Worm (Caenorhabditis elegans) whole organism, L4/young adult: ENCODE results near the gene abhd-5.1.

Source experiments
- W03F9.2 ChIP-seq: fragments of 150-350 bp; optimal IDR thresholded peaks from 2 replicates; lab custom pipeline; 2014; ENCODE audit warnings: missing biosample characterization, missing genetic modification characterization
- dao-5 ChIP-seq: sonication (generic microtip); optimal IDR thresholded peaks from 2 replicates; lab custom pipeline; 2016; ENCODE audit warnings: missing genotype, missing genetic modification characterization, moderate library complexity, missing compliant biosample characterization
- him-1 ChIP-seq: sonication (generic microtip); optimal IDR thresholded peaks from 2 replicates; lab custom pipeline; 2016; ENCODE audit warnings: missing genotype, missing genetic modification reagents, missing genetic modification characterization, missing compliant biosample characterization

abhd-5.1 gene

ce11 chrV:4871992-4872391 is 24.5 kb downstream of the abhd-5.1 start, which contains the start of gene srd-33:
TSS of gene srd-33 (plus strand) at chrV:4872292.
- TF ChIP-seq W03F9.2 (tag; lab: Kevin White, UChicago) (no peak), dao-5 (tag; lab: Kevin White, UChicago) (no peak), him-1 (no peak)

DNA sequence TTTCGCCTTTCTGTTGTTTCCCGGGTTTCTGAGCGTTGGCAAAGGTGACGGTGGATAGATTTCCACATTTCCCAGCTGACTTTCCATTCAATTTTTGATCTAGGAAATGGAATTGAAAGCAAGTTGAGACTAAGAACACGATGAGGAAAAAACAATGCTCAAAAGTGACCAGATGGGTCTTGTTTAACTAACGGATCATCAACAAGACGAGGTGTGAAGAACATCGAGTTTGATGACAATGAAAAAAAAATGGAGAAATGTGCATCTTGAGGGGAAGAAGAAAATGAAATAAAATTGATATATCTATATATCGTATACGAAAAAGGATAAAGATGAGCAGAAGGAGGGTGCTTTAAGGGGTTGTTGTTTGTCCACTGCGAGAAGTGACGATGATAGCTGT is 30.1 kb downstream of the abhd-5.1 start, which contains the start of gene T19H12.6:
TSS of gene T19H12.6 (minus strand) at position 101 of the 400 bp plus-strand sequence.
- TF ChIP-seq him-1 (no peak), dao-5 (tag; lab: Kevin White, UChicago) (no peak), W03F9.2 (tag; lab: Kevin White, UChicago) (no peak)

DNA sequence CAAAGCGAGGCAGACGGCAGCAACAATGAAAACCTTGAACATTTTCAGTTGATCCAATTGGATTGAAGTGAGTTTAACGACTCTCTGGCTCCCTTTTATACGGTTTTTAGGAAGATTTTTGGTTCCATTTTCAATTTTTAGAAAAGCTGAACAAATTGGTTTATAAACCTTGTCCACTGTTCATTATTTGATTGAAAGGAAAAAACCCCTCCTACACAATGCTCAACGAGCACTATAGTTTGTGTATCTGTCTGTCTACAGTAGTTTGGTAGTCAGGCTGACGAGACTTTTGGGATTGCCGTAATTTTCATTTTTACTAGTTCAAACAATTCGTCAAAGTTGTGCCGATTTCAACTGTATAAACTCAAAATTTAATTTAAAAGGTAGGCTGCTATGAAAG is 31.8 kb downstream of the abhd-5.1 start, which contains the start of gene T19H12.15:
TSS of gene T19H12.15 (minus strand) at position 101 of the 400 bp plus-strand sequence.
- TF ChIP-seq dao-5 (tag; lab: Kevin White, UChicago) (no peak), him-1 (no peak), W03F9.2 (tag; lab: Kevin White, UChicago) (no peak)

- no peak for TF ChIP-seq him-1
- no peak for TF ChIP-seq dao-5 (tag; lab: Kevin White, UChicago)
- TF ChIP-seq W03F9.2 (tag; lab: Kevin White, UChicago): no peak
These were observed 33.9 kb downstream of the abhd-5.1 start, which contains the start of gene str-32 for ce11 chrV:4881377-4881776. TSS of gene str-32 (minus strand) at chrV:4881477.

ce11 chrV:4884490-4884889 is 37.0 kb downstream of the abhd-5.1 start, which contains the start of gene T19H12.12:
TSS of gene T19H12.12 (plus strand) at chrV:4884790.
- TF ChIP-seq W03F9.2 (tag; lab: Kevin White, UChicago): no peak
- TF ChIP-seq dao-5 (tag; lab: Kevin White, UChicago): no peak
- no peak for TF ChIP-seq him-1

- no peak for TF ChIP-seq W03F9.2 (tag; lab: Kevin White, UChicago)
- no peak for TF ChIP-seq him-1
These were observed 37.9 kb downstream of the abhd-5.1 start, which contains the start of gene T19H12.3 for ce11 chrV:4885372-4885771. TSS of gene T19H12.3 (plus strand) at chrV:4885672.

DNA sequence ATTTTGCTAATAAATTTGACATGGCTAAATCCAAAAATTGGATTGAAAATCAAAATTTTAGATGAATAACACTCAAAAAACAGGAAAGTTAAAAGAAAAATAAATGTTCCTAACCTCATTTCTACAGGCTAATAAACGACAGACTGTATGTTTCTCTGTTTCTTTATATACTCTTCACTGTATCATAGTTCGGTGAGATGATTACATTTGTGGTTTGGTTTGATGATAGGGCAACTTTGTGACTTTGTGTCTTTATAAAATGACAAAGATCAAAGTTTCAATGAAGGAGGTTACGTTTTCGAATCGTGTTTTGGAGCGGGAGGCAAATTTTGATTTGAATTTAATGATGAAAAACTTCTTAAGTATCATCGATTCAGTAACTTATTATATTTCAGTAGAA is 42.0 kb downstream of the abhd-5.1 start, which contains the start of gene ugt-12:
TSS of gene ugt-12 (minus strand) at position 153 of the 400 bp plus-strand sequence.
- TF ChIP-seq W03F9.2 (tag; lab: Kevin White, UChicago): no peak
- no peak for TF ChIP-seq dao-5 (tag; lab: Kevin White, UChicago)
- no peak for TF ChIP-seq him-1

ce11 chrV:4889976-4890479 is 42.6 kb downstream of the abhd-5.1 start, which contains the start of gene T19H12.2:
TSS of gene T19H12.2 (plus strand) at chrV:4890429.
- TF ChIP-seq him-1 (no peak), W03F9.2 (tag; lab: Kevin White, UChicago) (peak; percentile 2)

- no peak for TF ChIP-seq him-1
- no peak for TF ChIP-seq dao-5 (tag; lab: Kevin White, UChicago)
- no peak for TF ChIP-seq W03F9.2 (tag; lab: Kevin White, UChicago)
These were observed 43.3 kb downstream of the abhd-5.1 start for ce11 chrV:4890781-4891180.

ce11 chrV:4891305-4891704 is 43.9 kb downstream of the abhd-5.1 start:
- TF ChIP-seq W03F9.2 (tag; lab: Kevin White, UChicago) (no peak), him-1 (no peak), dao-5 (tag; lab: Kevin White, UChicago) (no peak)

DNA sequence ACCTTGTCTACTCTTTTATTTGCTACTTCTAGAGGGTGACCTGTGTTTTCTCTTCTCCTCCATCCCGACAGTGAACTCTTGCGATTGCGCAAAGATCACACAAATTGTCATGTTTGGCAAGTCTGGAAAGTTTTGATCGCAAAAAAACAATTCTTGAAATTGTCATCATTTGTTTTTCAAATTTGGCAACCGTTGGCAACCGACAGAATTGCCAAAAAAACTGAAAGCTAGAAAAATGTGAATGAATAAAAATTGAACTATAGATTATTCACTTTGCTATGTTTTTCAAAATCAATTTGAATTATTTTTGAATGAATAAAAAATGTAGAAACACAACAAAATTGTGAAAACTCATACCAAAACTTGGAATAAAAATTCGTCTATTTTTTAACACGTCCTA is 47.5 kb downstream of the abhd-5.1 start, which contains the start of gene ugt-11:
TSS of gene ugt-11 (minus strand) at position 101 of the 400 bp plus-strand sequence.
- TF ChIP-seq W03F9.2 (tag; lab: Kevin White, UChicago) (no peak), dao-5 (tag; lab: Kevin White, UChicago) (no peak), him-1 (no peak)

ce11 chrV:4895744-4896143 is 48.3 kb downstream of the abhd-5.1 start, which contains the start of gene ugt-9:
TSS of gene ugt-9 (plus strand) at chrV:4896048.
- no peak for TF ChIP-seq W03F9.2 (tag; lab: Kevin White, UChicago)
- no peak for TF ChIP-seq dao-5 (tag; lab: Kevin White, UChicago)
